Fruit fly (Drosophila melanogaster) whole organism, embryonic: ENCODE data around the gene CG13653.
A peak's percentile ranks its signal among the peaks of the same experiment; 100 is the strongest.

Source experiments
- Antp ChIP-seq: fragments of 200-800 bp; sonication (Bioruptor generic); optimal IDR thresholded peaks from 3 replicates; lab custom pipeline; 2016; ENCODE audit warnings: missing biosample characterization, missing genetic modification characterization
- Bdp1 ChIP-seq: fragments of 200-800 bp; sonication (Bioruptor generic); optimal IDR thresholded peaks from 3 replicates; lab custom pipeline; 2016; ENCODE audit warnings: missing biosample characterization, missing genetic modification characterization
- CG1024 ChIP-seq: fragments of 200-800 bp; sonication (Bioruptor generic); IDR thresholded peaks from 2 replicates; pipeline ENCODE4 v1.3.6; 2022; ENCODE audit warnings: missing biosample characterization, missing genetic modification characterization
- CG10274 ChIP-seq: fragments of 200-800 bp; sonication (Bioruptor generic); optimal IDR thresholded peaks from 3 replicates; lab custom pipeline; 2017; ENCODE audit warnings: missing biosample characterization, mild to moderate bottlenecking, missing genetic modification characterization
- CG11085 ChIP-seq: fragments of 200-800 bp; sonication (Bioruptor generic); IDR thresholded peaks from 2 replicates; pipeline ENCODE4 v1.3.6; 2022; ENCODE audit warnings: missing biosample characterization, missing genetic modification characterization
- CG11696 ChIP-seq: fragments of 200-800 bp; sonication (Bioruptor generic); IDR thresholded peaks from 2 replicates; pipeline ENCODE4 v1.3.6; 2022; ENCODE audit warnings: missing biosample characterization, missing genetic modification characterization
- CG12391 ChIP-seq: fragments of 200-800 bp; sonication (Bioruptor generic); optimal IDR thresholded peaks from 3 replicates; lab custom pipeline; 2018; ENCODE audit warnings: missing biosample characterization, mild to moderate bottlenecking, missing genetic modification characterization, moderate library complexity
- CG12659 ChIP-seq: fragments of 200-800 bp; sonication (Bioruptor generic); optimal IDR thresholded peaks from 3 replicates; lab custom pipeline; 2017; ENCODE audit warnings: mild to moderate bottlenecking, missing biosample characterization, missing genetic modification reagents, missing genetic modification characterization
- CG13775 ChIP-seq: fragments of 200-800 bp; sonication (Bioruptor generic); optimal IDR thresholded peaks from 3 replicates; lab custom pipeline; 2017; ENCODE audit warnings: missing biosample characterization, mild to moderate bottlenecking, missing genetic modification characterization
- CG14014 ChIP-seq: fragments of 200-800 bp; sonication (Bioruptor generic); IDR thresholded peaks from 2 replicates; pipeline ENCODE4 v1.3.6; 2022; ENCODE audit warnings: missing biosample characterization, missing genetic modification characterization
- CG14667 ChIP-seq: fragments of 200-800 bp; sonication (Bioruptor generic); IDR thresholded peaks from 2 replicates; pipeline ENCODE4 v1.3.6; 2022; ENCODE audit warnings: missing biosample characterization, missing genetic modification characterization
- CG15269 ChIP-seq: fragments of 200-800 bp; sonication (Bioruptor generic); optimal IDR thresholded peaks from 2 replicates; lab custom pipeline; 2018; ENCODE audit warnings: missing biosample characterization, mild to moderate bottlenecking, missing genetic modification characterization, moderate library complexity
- CG15601 ChIP-seq: fragments of 200-800 bp; sonication (Bioruptor generic); optimal IDR thresholded peaks from 3 replicates; lab custom pipeline; 2019; ENCODE audit warnings: missing biosample characterization, mild to moderate bottlenecking, missing genetic modification characterization, moderate library complexity
- CG17385 ChIP-seq: fragments of 200-800 bp; sonication (Bioruptor generic); optimal IDR thresholded peaks from 3 replicates; lab custom pipeline; 2018; ENCODE audit warnings: missing biosample characterization, mild to moderate bottlenecking, missing genetic modification characterization
- CG30403 ChIP-seq: fragments of 200-800 bp; sonication (Bioruptor generic); optimal IDR thresholded peaks from 3 replicates; lab custom pipeline; 2016; ENCODE audit warnings: missing biosample characterization, missing genetic modification characterization
- CG34422 ChIP-seq: fragments of 200-800 bp; sonication (Bioruptor generic); IDR thresholded peaks from 3 replicates; pipeline ENCODE4 v1.3.6; 2022; ENCODE audit warnings: missing biosample characterization, missing genetic modification characterization
- CG6791 ChIP-seq: fragments of 200-800 bp; sonication (Bioruptor generic); IDR thresholded peaks from 3 replicates; pipeline ENCODE4 v1.3.6; 2022; ENCODE audit warnings: missing biosample characterization, missing genetic modification characterization; ENCODE audit not compliant: partially characterized antibody
- CG7271 ChIP-seq: fragments of 200-800 bp; sonication (Bioruptor generic); optimal IDR thresholded peaks from 2 replicates; lab custom pipeline; 2018; ENCODE audit warnings: missing biosample characterization, mild to moderate bottlenecking, missing genetic modification characterization, moderate library complexity
- CTCF ChIP-seq: fragments of 200-800 bp; sonication (Bioruptor generic); optimal IDR thresholded peaks from 2 replicates; lab custom pipeline; 2017; ENCODE audit warnings: missing biosample characterization, mild to moderate bottlenecking, missing genetic modification characterization, moderate library complexity
- CkIIα-i1 ChIP-seq: fragments of 200-800 bp; sonication (Bioruptor generic); IDR thresholded peaks from 2 replicates; pipeline ENCODE4 v1.3.6; 2022; ENCODE audit warnings: missing biosample characterization, missing genetic modification characterization
- Dbx ChIP-seq: fragments of 200-800 bp; sonication (Bioruptor generic); IDR thresholded peaks from 3 replicates; pipeline ENCODE4 v1.3.6; 2022; ENCODE audit warnings: missing biosample characterization, missing genetic modification characterization
- Doc2 ChIP-seq: fragments of 200-800 bp; sonication (Bioruptor generic); IDR thresholded peaks from 2 replicates; pipeline ENCODE4 v1.3.6; 2022; ENCODE audit warnings: missing biosample characterization, missing genetic modification characterization
- Doc3 ChIP-seq: fragments of 200-800 bp; sonication (Bioruptor generic); IDR thresholded peaks from 3 replicates; pipeline ENCODE4 v1.3.6; 2022; ENCODE audit warnings: missing biosample characterization, missing genetic modification characterization; ENCODE audit not compliant: partially characterized antibody
- Ets65A ChIP-seq: fragments of 200-800 bp; sonication (Bioruptor generic); peaks from one replicate; lab custom pipeline; 2016; ENCODE audit warnings: missing biosample characterization, missing genetic modification characterization
- Fer1 ChIP-seq: fragments of 200-800 bp; sonication (Bioruptor generic); optimal IDR thresholded peaks from 2 replicates; lab custom pipeline; 2017; ENCODE audit warnings: missing biosample characterization, mild to moderate bottlenecking, missing genetic modification characterization
- Gug ChIP-seq: fragments of 200-800 bp; sonication (Bioruptor generic); IDR thresholded peaks from 4 replicates; pipeline ENCODE4 v1.3.6; 2022; ENCODE audit warnings: missing biosample characterization, missing genetic modification characterization
- Hand ChIP-seq: fragments of 200-800 bp; sonication (Bioruptor generic); optimal IDR thresholded peaks from 2 replicates; lab custom pipeline; 2017; ENCODE audit warnings: mild to moderate bottlenecking, missing biosample characterization, missing genetic modification reagents, missing genetic modification characterization
- Lpt ChIP-seq: fragments of >200 bp; optimal IDR thresholded peaks from 2 replicates; lab custom pipeline; 2018; ENCODE audit warnings: missing biosample characterization, missing genetic modification characterization
- Nf-YC ChIP-seq: fragments of 200-800 bp; optimal IDR thresholded peaks from 3 replicates; lab custom pipeline; 2019; ENCODE audit warnings: missing biosample characterization, mild to moderate bottlenecking, missing genetic modification characterization, moderate library complexity
- Sin3A ChIP-seq: fragments of >200 bp; optimal IDR thresholded peaks from 2 replicates; lab custom pipeline; 2018
- Vsx1 ChIP-seq: fragments of 200-800 bp; sonication (Bioruptor generic); optimal IDR thresholded peaks from 2 replicates; lab custom pipeline; 2017; ENCODE audit warnings: missing biosample characterization, mild to moderate bottlenecking, missing genetic modification characterization, missing genetic modification reagents
- ara ChIP-seq: fragments of 200-800 bp; sonication (Bioruptor generic); IDR thresholded peaks from 2 replicates; pipeline ENCODE4 v1.3.6; 2022; ENCODE audit warnings: missing biosample characterization, missing genetic modification characterization
- cad ChIP-seq: fragments of >200 bp; optimal IDR thresholded peaks from 2 replicates; lab custom pipeline; 2017; ENCODE audit warnings: missing biosample characterization, missing genetic modification characterization
- chif ChIP-seq, 2 experiments: fragments of 200-800 bp; sonication (Bioruptor generic); optimal IDR thresholded peaks; 3 replicates each; lab custom pipeline; 2016; ENCODE audit warnings: missing biosample characterization in 2 of 2, missing genetic modification characterization in 2 of 2
- dan ChIP-seq: fragments of 200-800 bp; sonication (Bioruptor generic); IDR thresholded peaks from 2 replicates; pipeline ENCODE4 v1.3.6; 2022; ENCODE audit warnings: missing biosample characterization, missing genetic modification characterization
- dmrt99B ChIP-seq: fragments of 200-800 bp; sonication (Bioruptor generic); optimal IDR thresholded peaks from 2 replicates; lab custom pipeline; 2018; ENCODE audit warnings: missing biosample characterization, mild to moderate bottlenecking, missing genetic modification characterization, moderate library complexity
- gcm2 ChIP-seq: fragments of 200-800 bp; sonication (Bioruptor generic); optimal IDR thresholded peaks from 2 replicates; lab custom pipeline; 2016; ENCODE audit warnings: missing biosample characterization, missing genetic modification characterization
- gsb-n ChIP-seq: fragments of 200-800 bp; sonication (Bioruptor generic); optimal IDR thresholded peaks from 3 replicates; lab custom pipeline; 2018; ENCODE audit warnings: missing biosample characterization, mild to moderate bottlenecking, missing genetic modification characterization
- h ChIP-seq: fragments of >200 bp; optimal IDR thresholded peaks from 2 replicates; lab custom pipeline; 2017
- hbn ChIP-seq: fragments of 200-800 bp; sonication (Bioruptor generic); IDR thresholded peaks from 2 replicates; pipeline ENCODE4 v1.3.6; 2022; ENCODE audit warnings: missing biosample characterization, missing genetic modification characterization; ENCODE audit not compliant: partially characterized antibody
- jumu ChIP-seq: fragments of 200-800 bp; sonication (Bioruptor generic); optimal IDR thresholded peaks from 3 replicates; lab custom pipeline; 2016; ENCODE audit warnings: missing biosample characterization, missing genetic modification characterization
- klu ChIP-seq: fragments of 200-800 bp; sonication (Bioruptor generic); IDR thresholded peaks from 2 replicates; pipeline ENCODE4 v1.3.6; 2022; ENCODE audit warnings: missing biosample characterization, missing genetic modification characterization
- lmd ChIP-seq: fragments of 200-800 bp; sonication (Bioruptor generic); IDR thresholded peaks from 2 replicates; pipeline ENCODE4 v1.3.6; 2022; ENCODE audit warnings: missing biosample characterization, missing genetic modification characterization
- mld ChIP-seq: fragments of 200-800 bp; sonication (Bioruptor generic); IDR thresholded peaks from 3 replicates; pipeline ENCODE4 v1.3.6; 2022; ENCODE audit warnings: missing biosample characterization, missing genetic modification characterization; ENCODE audit not compliant: partially characterized antibody
- sr ChIP-seq: fragments of 200-800 bp; sonication (Bioruptor generic); IDR thresholded peaks from 3 replicates; pipeline ENCODE4 v1.3.6; 2022; ENCODE audit warnings: missing biosample characterization, missing genetic modification characterization
- stwl ChIP-seq: fragments of 200-800 bp; sonication (Bioruptor generic); optimal IDR thresholded peaks from 3 replicates; lab custom pipeline; 2018; ENCODE audit warnings: missing biosample characterization, mild to moderate bottlenecking, missing genetic modification characterization, moderate library complexity
- tin ChIP-seq: fragments of 200-800 bp; sonication (Bioruptor generic); optimal IDR thresholded peaks from 3 replicates; lab custom pipeline; 2016; ENCODE audit warnings: missing biosample characterization, missing genetic modification characterization
- tll ChIP-seq, 2 experiments: fragments of 200-800 bp in 1 of 2; fragments of >200 bp in 1 of 2; sonication (Bioruptor generic) in 1 of 2; optimal IDR thresholded peaks; 2 replicates each; lab custom pipeline; 2017 to 2019; ENCODE audit warnings: missing biosample characterization in 2 of 2, missing genetic modification characterization in 2 of 2, mild to moderate bottlenecking in 1 of 2, moderate library complexity in 1 of 2
- zen ChIP-seq: fragments of 200-800 bp; sonication (Bioruptor generic); optimal IDR thresholded peaks from 3 replicates; lab custom pipeline; 2018; ENCODE audit warnings: missing biosample characterization, mild to moderate bottlenecking, missing genetic modification characterization, moderate library complexity
- zfh2 ChIP-seq: fragments of 200-800 bp; sonication (Bioruptor generic); optimal IDR thresholded peaks from 2 replicates; lab custom pipeline; 2016; ENCODE audit warnings: missing biosample characterization, missing genetic modification characterization

The CG13653 gene

DNA sequence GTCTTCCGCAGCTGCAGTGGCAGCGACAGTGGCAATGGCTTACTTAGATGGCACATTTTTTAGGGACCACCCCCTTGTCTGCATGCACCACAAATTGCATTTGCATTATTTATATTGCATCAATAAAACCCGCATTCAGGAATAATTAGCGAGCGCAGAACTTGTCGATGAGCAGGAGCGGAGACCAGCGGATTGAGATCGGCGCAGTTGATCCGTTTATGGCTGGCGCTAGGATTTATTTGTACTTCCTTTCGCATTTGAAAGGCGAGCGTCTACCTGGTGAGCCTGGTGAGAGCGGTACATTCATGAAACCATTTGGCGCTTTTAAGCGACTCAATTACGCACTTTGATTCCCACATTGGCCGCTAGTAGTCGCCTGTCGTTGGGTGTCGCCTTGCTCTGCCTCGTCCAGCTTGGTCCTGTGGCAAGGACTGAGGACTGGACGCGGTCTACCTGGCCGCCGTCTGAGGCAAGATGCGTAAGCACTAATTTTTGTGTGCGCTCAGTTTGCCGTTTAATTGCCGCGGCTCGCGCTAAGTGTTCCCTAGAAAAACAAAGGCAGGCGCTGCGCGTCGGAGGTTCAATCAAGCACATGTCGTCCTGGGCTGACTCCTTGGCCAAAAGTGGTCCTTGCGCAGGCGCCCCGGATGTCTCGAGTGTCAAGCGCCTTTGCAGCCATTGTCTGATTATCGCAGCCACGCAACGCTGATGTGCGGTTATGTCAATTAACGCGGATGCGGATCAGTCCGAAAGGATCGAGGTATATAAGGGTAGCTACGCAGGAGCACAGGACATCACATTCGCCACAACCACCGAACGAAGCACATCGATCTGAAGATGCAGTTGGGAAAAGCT, at the start of gene CG13653:
CG13653 (plus strand) TSS at position 805 of the 855 bp plus-strand sequence.
- TF ChIP-seq mld (no peak), CG7271 (peak; percentile 25), CTCF (GFP tag; lab: Kevin White, UChicago) (peak; percentile 79), cad (GFP tag; lab: Kevin White, UChicago) (peak; percentile 88), zen (tag; lab: Kevin White, UChicago) (peak; percentile 84), gsb-n (tag; lab: Kevin White, UChicago) (no peak), chif (GFP tag; optimal IDR thresholded peaks at IDR 0.05; lab: Kevin White, UChicago) (no peak), Doc2 (no peak), CG34422 (GFP tag; lab: Robert Waterston, UW) (0 out of 3 replicates have a peak, but pooled peaks have one; percentile 11), CG6791 (no peak), tll (GFP tag; optimal IDR thresholded peaks at IDR 0.05; lab: Kevin White, UChicago) (peak in 1 of 2 experiments; percentile 91), tin (no peak), dan (GFP tag; lab: Robert Waterston, UW) (0 out of 2 replicates have a peak, but pooled peaks have one; percentile 9), Ets65A (GFP tag; lab: Kevin White, UChicago) (peak; percentile 44)

DNA sequence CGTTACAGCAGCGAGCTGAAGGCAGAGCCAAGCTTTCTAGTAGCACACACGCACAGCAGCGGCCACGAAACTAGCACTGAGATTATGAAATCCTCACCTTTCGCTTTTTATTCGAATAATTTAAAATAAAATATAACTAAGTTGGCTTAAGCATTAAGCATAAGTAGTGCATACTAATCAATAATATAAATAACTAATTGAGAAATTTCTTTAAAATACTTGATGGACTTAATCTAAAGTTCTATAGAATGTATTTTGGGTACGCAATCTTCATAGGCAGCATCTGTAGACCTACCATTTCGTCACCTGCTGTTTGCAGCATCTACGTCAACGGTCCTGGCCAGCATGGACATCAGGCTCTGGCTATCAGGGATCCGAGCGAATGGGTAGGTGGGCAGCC, 43.0 kb upstream of the CG13653 start:
- TF ChIP-seq CG10274 (no peak), CG11085 (GFP tag; lab: Robert Waterston, UW) (no peak), dmrt99B (tag; lab: Kevin White, UChicago) (peak; percentile 52), Vsx1 (GFP tag; lab: Kevin White, UChicago) (no peak), Dbx (GFP tag; lab: Robert Waterston, UW) (no peak), jumu (GFP tag; lab: Kevin White, UChicago) (no peak), CG14014 (GFP tag; lab: Robert Waterston, UW) (no peak), Ets65A (GFP tag; lab: Kevin White, UChicago) (no peak), Bdp1 (GFP tag; lab: Kevin White, UChicago) (no peak), Sin3A (lab: Kevin White, UChicago) (no peak), Nf-YC (peak; percentile 29), Hand (GFP tag; lab: Kevin White, UChicago) (peak; percentile 29), stwl (tag; lab: Kevin White, UChicago) (no peak), CG15601 (tag; lab: Kevin White, UChicago) (no peak), CG12391 (tag; lab: Kevin White, UChicago) (peak; percentile 5), h (lab: Kevin White, UChicago) (no peak), lmd (GFP tag; lab: Robert Waterston, UW) (no peak), Antp (GFP tag; lab: Kevin White, UChicago) (no peak), CG13775 (no peak), Fer1 (GFP tag; lab: Kevin White, UChicago) (peak; percentile 70), CG17385 (GFP tag; lab: Kevin White, UChicago) (peak; percentile 1), ara (GFP tag; lab: Robert Waterston, UW) (no peak), Lpt (GFP tag; lab: Kevin White, UChicago) (no peak), CG1024 (GFP tag; lab: Robert Waterston, UW) (no peak), Gug (GFP tag; lab: Robert Waterston, UW) (no peak), zfh2 (GFP tag; lab: Kevin White, UChicago) (no peak), CG11696 (GFP tag; lab: Robert Waterston, UW) (peak; percentile 16; the same call in 1 of the 2 replicates), Doc3 (no peak), hbn (GFP tag; lab: Robert Waterston, UW) (no peak), klu (GFP tag; lab: Robert Waterston, UW) (no peak; the same call in 1 of the 2 replicates), gcm2 (GFP tag; lab: Kevin White, UChicago) (no peak), CG6791 (no peak), CG30403 (GFP tag; lab: Kevin White, UChicago) (no peak), sr (GFP tag; lab: Robert Waterston, UW) (no peak), CkIIα-i1 (no peak), CG12659 (no peak), CG15269 (tag; lab: Kevin White, UChicago) (peak; percentile 22), CG14667 (GFP tag; lab: Robert Waterston, UW) (no peak)
